Fruit fly (Drosophila melanogaster) whole organism, embryonic: ENCODE measurements around the gene Ac13E.

Source experiments
- Aef1 ChIP-seq: fragments of 200-800 bp; sonication (Bioruptor generic); IDR thresholded peaks from 3 replicates; pipeline ENCODE4 v1.3.6; 2022; ENCODE audit warnings: missing biosample characterization, missing genetic modification characterization
- CG10274 ChIP-seq: fragments of 200-800 bp; sonication (Bioruptor generic); optimal IDR thresholded peaks from 3 replicates; lab custom pipeline; 2017; ENCODE audit warnings: missing biosample characterization, mild to moderate bottlenecking, missing genetic modification characterization
- CG10431 ChIP-seq: fragments of 200-800 bp; sonication (Bioruptor generic); optimal IDR thresholded peaks from 3 replicates; lab custom pipeline; 2018; ENCODE audit warnings: missing biosample characterization, mild to moderate bottlenecking, missing genetic modification characterization
- CG11504 ChIP-seq: fragments of 200-800 bp; sonication (Bioruptor generic); optimal IDR thresholded peaks from 3 replicates; lab custom pipeline; 2019; ENCODE audit warnings: missing biosample characterization, mild to moderate bottlenecking, missing genetic modification characterization, moderate library complexity
- CG12104 ChIP-seq: fragments of 200-800 bp; sonication (Bioruptor generic); optimal IDR thresholded peaks from 3 replicates; lab custom pipeline; 2016; ENCODE audit warnings: missing biosample characterization, missing genetic modification characterization
- CG13287 ChIP-seq: fragments of 200-800 bp; sonication (Bioruptor generic); IDR thresholded peaks from 2 replicates; pipeline ENCODE4 v1.3.6; 2022; ENCODE audit warnings: missing biosample characterization, missing genetic modification characterization; ENCODE audit not compliant: partially characterized antibody
- CG17568 ChIP-seq: fragments of 200-800 bp; sonication (Bioruptor generic); optimal IDR thresholded peaks from 2 replicates; lab custom pipeline; 2018; ENCODE audit warnings: missing biosample characterization, mild to moderate bottlenecking, missing genetic modification characterization, moderate library complexity
- CG17829 ChIP-seq: fragments of 200-800 bp; optimal IDR thresholded peaks from 2 replicates; lab custom pipeline; 2019; ENCODE audit warnings: missing biosample characterization, mild to moderate bottlenecking, missing genetic modification characterization, moderate library complexity
- CG18599 ChIP-seq: fragments of 200-800 bp; sonication (Bioruptor generic); optimal IDR thresholded peaks from 3 replicates; lab custom pipeline; 2017; ENCODE audit warnings: missing biosample characterization, missing genetic modification characterization, mild to moderate bottlenecking, moderate library complexity, missing genetic modification reagents
- CG2116 ChIP-seq: fragments of 200-800 bp; sonication (Bioruptor generic); optimal IDR thresholded peaks from 3 replicates; lab custom pipeline; 2018; ENCODE audit warnings: missing biosample characterization, mild to moderate bottlenecking, missing genetic modification characterization
- CG2875 ChIP-seq: fragments of 200-800 bp; sonication (Bioruptor generic); optimal IDR thresholded peaks from 2 replicates; lab custom pipeline; 2017; ENCODE audit warnings: missing biosample characterization, mild to moderate bottlenecking, missing genetic modification characterization, missing genetic modification reagents
- CG30020 ChIP-seq: fragments of 200-800 bp; optimal IDR thresholded peaks from 2 replicates; lab custom pipeline; 2019; ENCODE audit warnings: missing biosample characterization, mild to moderate bottlenecking, missing genetic modification characterization, moderate library complexity
- CG30403 ChIP-seq: fragments of 200-800 bp; sonication (Bioruptor generic); optimal IDR thresholded peaks from 3 replicates; lab custom pipeline; 2016; ENCODE audit warnings: missing biosample characterization, missing genetic modification characterization
- CG30431 ChIP-seq: fragments of 200-800 bp; sonication (Bioruptor generic); optimal IDR thresholded peaks from 2 replicates; lab custom pipeline; 2017; ENCODE audit warnings: missing biosample characterization, missing genetic modification characterization
- CG3847 ChIP-seq: fragments of 200-800 bp; sonication (Bioruptor generic); IDR thresholded peaks from 2 replicates; pipeline ENCODE4 v1.3.6; 2022; ENCODE audit warnings: missing biosample characterization, missing genetic modification characterization
- CG42726 ChIP-seq: fragments of 200-800 bp; sonication (Bioruptor generic); IDR thresholded peaks from 2 replicates; pipeline ENCODE4 v1.3.6; 2022; ENCODE audit warnings: missing biosample characterization, missing genetic modification characterization; ENCODE audit not compliant: partially characterized antibody
- CG5180 ChIP-seq: fragments of 200-800 bp; sonication (Bioruptor generic); optimal IDR thresholded peaks from 3 replicates; lab custom pipeline; 2017; ENCODE audit warnings: missing biosample characterization, missing genetic modification characterization, mild to moderate bottlenecking, moderate library complexity, missing genetic modification reagents
- CG6683 ChIP-seq: fragments of 200-800 bp; sonication (Bioruptor generic); optimal IDR thresholded peaks from 2 replicates; lab custom pipeline; 2017; ENCODE audit warnings: missing biosample characterization, mild to moderate bottlenecking, missing genetic modification characterization, missing genetic modification reagents
- CG7556 ChIP-seq: fragments of 200-800 bp; sonication (Bioruptor generic); optimal IDR thresholded peaks from 2 replicates; lab custom pipeline; 2017; ENCODE audit warnings: missing biosample characterization, mild to moderate bottlenecking, missing genetic modification characterization
- CG7987 ChIP-seq: fragments of 200-800 bp; sonication (Bioruptor generic); optimal IDR thresholded peaks from 2 replicates; lab custom pipeline; 2018; ENCODE audit warnings: missing biosample characterization, mild to moderate bottlenecking, missing genetic modification characterization, moderate library complexity
- CG8478 ChIP-seq: fragments of >200 bp; optimal IDR thresholded peaks from 2 replicates; lab custom pipeline; 2018
- CG9876 ChIP-seq: fragments of 200-800 bp; sonication (Bioruptor generic); optimal IDR thresholded peaks from 2 replicates; lab custom pipeline; 2016; ENCODE audit warnings: missing biosample characterization, missing genetic modification characterization
- CHES-1-like ChIP-seq: fragments of 200-800 bp; sonication (Bioruptor generic); optimal IDR thresholded peaks from 2 replicates; lab custom pipeline; 2016; ENCODE audit warnings: missing biosample characterization, missing genetic modification characterization
- CTCF ChIP-seq: fragments of 200-800 bp; sonication (Bioruptor generic); optimal IDR thresholded peaks from 2 replicates; lab custom pipeline; 2017; ENCODE audit warnings: missing biosample characterization, mild to moderate bottlenecking, missing genetic modification characterization, moderate library complexity
- Doc3 ChIP-seq: fragments of 200-800 bp; sonication (Bioruptor generic); IDR thresholded peaks from 3 replicates; pipeline ENCODE4 v1.3.6; 2022; ENCODE audit warnings: missing biosample characterization, missing genetic modification characterization; ENCODE audit not compliant: partially characterized antibody
- Dp ChIP-seq: fragments of 200-800 bp; sonication (Bioruptor generic); optimal IDR thresholded peaks from 2 replicates; lab custom pipeline; 2018; ENCODE audit warnings: missing biosample characterization, mild to moderate bottlenecking, missing genetic modification characterization, moderate library complexity
- E2f2 ChIP-seq: fragments of 200-800 bp; sonication (Bioruptor generic); IDR thresholded peaks from 2 replicates; pipeline ENCODE4 v1.3.6; 2022; ENCODE audit warnings: missing biosample characterization, missing genetic modification characterization
- GATAe ChIP-seq: fragments of 200-800 bp; sonication (Bioruptor generic); conservative IDR thresholded peaks from 2 replicates; pipeline ENCODE4 v1.3.6; 2022; ENCODE audit warnings: missing biosample characterization, missing genetic modification characterization
- HmgD ChIP-seq: fragments of 200-800 bp; sonication (Bioruptor generic); optimal IDR thresholded peaks from 3 replicates; lab custom pipeline; 2016; ENCODE audit warnings: missing biosample characterization, missing genetic modification characterization
- Hmr ChIP-seq: fragments of 200-800 bp; sonication (Bioruptor generic); optimal IDR thresholded peaks from 3 replicates; lab custom pipeline; 2017; ENCODE audit warnings: mild to moderate bottlenecking, missing biosample characterization, missing genetic modification reagents, missing genetic modification characterization
- Med ChIP-seq: fragments of 200-800 bp; sonication (Bioruptor generic); peaks from one replicate; lab custom pipeline; 2016; ENCODE audit warnings: missing biosample characterization, missing genetic modification characterization, mild to moderate bottlenecking, inconsistent platforms, moderate library complexity
- NFAT ChIP-seq: fragments of 200-800 bp; sonication (Bioruptor generic); IDR thresholded peaks from 2 replicates; pipeline ENCODE4 v1.3.6; 2022; ENCODE audit warnings: missing biosample characterization, missing genetic modification characterization
- Neu2 ChIP-seq: fragments of 200-800 bp; sonication (Bioruptor generic); optimal IDR thresholded peaks from 3 replicates; lab custom pipeline; 2016; ENCODE audit warnings: missing biosample characterization, missing genetic modification characterization, borderline replicate concordance
- Rfx ChIP-seq: fragments of 200-800 bp; sonication (Bioruptor generic); IDR thresholded peaks from 2 replicates; pipeline ENCODE4 v1.3.6; 2022; ENCODE audit warnings: missing biosample characterization, missing genetic modification characterization
- Sin3A ChIP-seq: fragments of >200 bp; optimal IDR thresholded peaks from 2 replicates; lab custom pipeline; 2018
- bbx ChIP-seq: fragments of 200-800 bp; sonication (Bioruptor generic); IDR thresholded peaks from 2 replicates; pipeline ENCODE4 v1.3.6; 2022; ENCODE audit warnings: missing biosample characterization, missing genetic modification characterization; ENCODE audit not compliant: partially characterized antibody
- chinmo ChIP-seq: fragments of 200-800 bp; sonication (Bioruptor generic); IDR thresholded peaks from 4 replicates; pipeline ENCODE4 v1.3.6; 2022; ENCODE audit warnings: missing biosample characterization, missing genetic modification characterization; ENCODE audit not compliant: partially characterized antibody
- chm ChIP-seq: fragments of 200-800 bp; sonication (Bioruptor generic); IDR thresholded peaks from 2 replicates; pipeline ENCODE4 v1.3.6; 2022; ENCODE audit warnings: missing biosample characterization, missing genetic modification characterization
- eve ChIP-seq, 2 experiments: fragments of >200 bp; optimal IDR thresholded peaks; 2 replicates each; lab custom pipeline; 2017; ENCODE audit warnings: missing biosample characterization in 2 of 2, missing genetic modification characterization in 2 of 2
- fd96Cb ChIP-seq: fragments of 200-800 bp; sonication (Bioruptor generic); optimal IDR thresholded peaks from 2 replicates; lab custom pipeline; 2018; ENCODE audit warnings: missing biosample characterization, mild to moderate bottlenecking, missing genetic modification characterization, moderate library complexity
- gfzf ChIP-seq: fragments of 200-800 bp; sonication (Bioruptor generic); optimal IDR thresholded peaks from 2 replicates; lab custom pipeline; 2016; ENCODE audit warnings: missing biosample characterization, mild to moderate bottlenecking, missing genetic modification characterization, moderate library complexity
- grau ChIP-seq: fragments of 200-800 bp; optimal IDR thresholded peaks from 3 replicates; lab custom pipeline; 2019; ENCODE audit warnings: missing biosample characterization, mild to moderate bottlenecking, missing genetic modification characterization, moderate library complexity
- lmd ChIP-seq: fragments of 200-800 bp; sonication (Bioruptor generic); IDR thresholded peaks from 2 replicates; pipeline ENCODE4 v1.3.6; 2022; ENCODE audit warnings: missing biosample characterization, missing genetic modification characterization
- nerfin-1 ChIP-seq: fragments of 200-800 bp; sonication (Bioruptor generic); optimal IDR thresholded peaks from 3 replicates; lab custom pipeline; 2019; ENCODE audit warnings: missing biosample characterization, mild to moderate bottlenecking, missing genetic modification characterization, moderate library complexity
- odd ChIP-seq: fragments of 200-800 bp; sonication (Bioruptor generic); optimal IDR thresholded peaks from 2 replicates; lab custom pipeline; 2017; ENCODE audit warnings: missing biosample characterization, mild to moderate bottlenecking, missing genetic modification characterization
- scrt ChIP-seq: fragments of 200-800 bp; sonication (Bioruptor generic); optimal IDR thresholded peaks from 2 replicates; lab custom pipeline; 2018; ENCODE audit warnings: missing biosample characterization, mild to moderate bottlenecking, missing genetic modification characterization, moderate library complexity
- stwl ChIP-seq: fragments of 200-800 bp; sonication (Bioruptor generic); optimal IDR thresholded peaks from 3 replicates; lab custom pipeline; 2018; ENCODE audit warnings: missing biosample characterization, mild to moderate bottlenecking, missing genetic modification characterization, moderate library complexity
- tup ChIP-seq: fragments of 200-800 bp; sonication (Bioruptor generic); optimal IDR thresholded peaks from 2 replicates; lab custom pipeline; 2016; ENCODE audit warnings: missing biosample characterization, mild to moderate bottlenecking, missing genetic modification characterization, moderate library complexity
- unc-4 ChIP-seq: fragments of 200-800 bp; sonication (Bioruptor generic); IDR thresholded peaks from 2 replicates; pipeline ENCODE4 v1.3.6; 2022; ENCODE audit warnings: missing biosample characterization, missing genetic modification characterization; ENCODE audit not compliant: partially characterized antibody
- yki ChIP-seq: fragments of >200 bp; optimal IDR thresholded peaks from 3 replicates; lab custom pipeline; 2018
- zfh2 ChIP-seq: fragments of 200-800 bp; sonication (Bioruptor generic); optimal IDR thresholded peaks from 2 replicates; lab custom pipeline; 2016; ENCODE audit warnings: missing biosample characterization, missing genetic modification characterization

The Ac13E gene

DNA sequence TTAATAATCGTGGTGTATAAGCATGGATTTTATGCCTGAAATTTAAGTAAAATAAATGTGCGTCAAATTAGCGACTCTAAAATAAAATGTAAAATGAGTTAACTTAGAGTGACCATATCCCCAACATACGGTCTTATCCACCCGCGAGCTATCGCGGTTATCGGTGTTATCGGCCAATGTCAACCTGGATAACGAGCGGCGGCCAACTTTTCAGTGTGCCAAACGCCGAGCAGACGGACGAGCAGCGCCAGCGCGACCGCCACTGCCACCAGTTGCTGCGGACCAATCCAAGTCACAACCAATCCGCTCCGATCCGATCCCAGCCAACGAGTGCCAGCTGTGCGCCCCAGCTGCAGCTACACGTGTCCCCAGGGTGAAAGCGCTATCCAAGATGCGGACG lies 24.0 kb upstream of the Ac13E start, which contains the start of the genes cerv and CG7872 (continued):
- TF ChIP-seq CG17829 (peak; percentile 39), Rfx (peak; percentile 30; the same call in 1 of the 2 replicates), stwl (peak; percentile 81), CG3847 (peak; percentile 29; the same call in 1 of the 2 replicates), E2f2 (GFP tag; lab: Robert Waterston, UW) (peak; percentile 62), Hmr (GFP tag; lab: Kevin White, UChicago) (no peak), Med (peak; percentile 82), CG12104 (GFP tag; lab: Kevin White, UChicago) (no peak), eve (GFP tag; optimal IDR thresholded peaks at IDR 0.05; lab: Kevin White, UChicago) (no peak), Sin3A (peak; percentile 22), CG13287 (peak; percentile 78), scrt (GFP tag; lab: Kevin White, UChicago) (peak; percentile 30), Doc3 (GFP tag; lab: Robert Waterston, UW) (peak; percentile 48; the same call in 1 of the 3 replicates), chinmo (GFP tag; lab: Robert Waterston, UW) (0 out of 4 replicates have a peak, but pooled peaks have one; percentile 74), GATAe (no peak), CG30431 (no peak), Neu2 (GFP tag; lab: Kevin White, UChicago) (no peak), CG5180 (GFP tag; lab: Kevin White, UChicago) (no peak), chm (GFP tag; lab: Robert Waterston, UW) (0 out of 2 replicates have a peak, but pooled peaks have one; percentile 41), CG30020 (tag; lab: Kevin White, UChicago) (peak; percentile 19), grau (tag; lab: Kevin White, UChicago) (no peak), CG17568 (no peak), CG10431 (GFP tag; lab: Kevin White, UChicago) (no peak), fd96Cb (tag; lab: Kevin White, UChicago) (no peak), Aef1 (GFP tag; lab: Robert Waterston, UW) (no peak), CG7556 (GFP tag; lab: Kevin White, UChicago) (no peak), bbx (GFP tag; lab: Robert Waterston, UW) (peak; percentile 72), CG2116 (GFP tag; lab: Kevin White, UChicago) (peak; percentile 59), HmgD (no peak), CG11504 (tag; lab: Kevin White, UChicago) (no peak), lmd (GFP tag; lab: Robert Waterston, UW) (no peak), CG7987 (GFP tag; lab: Kevin White, UChicago) (no peak), tup (GFP tag; lab: Kevin White, UChicago) (no peak), gfzf (GFP tag; lab: Kevin White, UChicago) (peak; percentile 66), CG30403 (GFP tag; lab: Kevin White, UChicago) (no peak), CG10274 (GFP tag; lab: Kevin White, UChicago) (no peak), NFAT (GFP tag; lab: Robert Waterston, UW) (no peak), CG6683 (GFP tag; lab: Kevin White, UChicago) (no peak), CG42726 (GFP tag; lab: Robert Waterston, UW) (0 out of 2 replicates have a peak, but pooled peaks have one; percentile 22), CHES-1-like (GFP tag; lab: Kevin White, UChicago) (no peak), yki (lab: Kevin White, UChicago) (no peak), CG9876 (no peak), zfh2 (GFP tag; lab: Kevin White, UChicago) (no peak), nerfin-1 (tag; lab: Kevin White, UChicago) (no peak), CG2875 (GFP tag; lab: Kevin White, UChicago) (no peak), odd (GFP tag; lab: Kevin White, UChicago) (no peak), CG18599 (GFP tag; lab: Kevin White, UChicago) (no peak), CG8478 (no peak), unc-4 (GFP tag; lab: Robert Waterston, UW) (peak; percentile 59), Dp (peak; percentile 44), CTCF (GFP tag; lab: Kevin White, UChicago) (peak; percentile 19)
